Fruit fly (Drosophila melanogaster): Measurements from ENCODE around the gene CG2924.

The CG2924 gene

DNA sequence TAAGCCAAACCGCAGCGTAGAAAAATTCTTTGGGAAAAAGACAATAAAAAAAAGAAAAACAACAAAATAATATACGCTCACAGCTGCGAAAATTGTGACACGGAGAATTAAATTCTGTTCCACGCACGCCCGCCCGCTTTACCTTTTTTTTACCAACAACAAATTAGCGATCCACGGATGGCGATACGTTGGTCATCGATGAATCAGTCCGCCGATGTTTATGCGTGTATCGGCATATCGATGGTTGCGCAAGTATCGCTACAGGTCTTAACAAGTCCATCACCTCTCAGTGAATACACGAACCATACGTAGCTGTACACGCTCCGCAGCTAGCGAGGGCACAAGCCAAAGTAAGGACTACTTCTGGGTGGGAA is at the start of gene CG2924 (continued):
- TF ChIP-seq CG14710 (tag; optimal IDR thresholded peaks at IDR 0.05), result peak; percentile 80
- TF ChIP-seq Dad (GFP tag; optimal IDR thresholded peaks at IDR 0.05), result peak; percentile 67
- no peak for TF ChIP-seq Lim3 (GFP tag; IDR thresholded peaks at IDR 0.05)
- TF ChIP-seq Hmr (GFP tag; optimal IDR thresholded peaks at IDR 0.05), result peak; percentile 83
- TF ChIP-seq otp (GFP tag; IDR thresholded peaks at IDR 0.05), result no peak
- TF ChIP-seq Oaz (GFP tag; IDR thresholded peaks at IDR 0.05), result no peak
- no peak for TF ChIP-seq CG2202 (tag; optimal IDR thresholded peaks at IDR 0.05)
- TF ChIP-seq CG10274 (GFP tag; optimal IDR thresholded peaks at IDR 0.05), result no peak
- TF ChIP-seq eve (GFP tag; optimal IDR thresholded peaks at IDR 0.05), result no peak
- peak; percentile 70 for TF ChIP-seq Myb (GFP tag; optimal IDR thresholded peaks at IDR 0.05)
- TF ChIP-seq gsb (GFP tag; IDR thresholded peaks at IDR 0.05), result no peak
- no peak for TF ChIP-seq CG17912 (GFP tag; optimal IDR thresholded peaks at IDR 0.05)
- TF ChIP-seq danr (GFP tag; IDR thresholded peaks at IDR 0.05), result no peak
- 0 out of 3 replicates have a peak, but pooled peaks have one; percentile 24 for TF ChIP-seq CG17361 (GFP tag; IDR thresholded peaks at IDR 0.05)
- peak; percentile 28 for TF ChIP-seq tx (GFP tag; optimal IDR thresholded peaks at IDR 0.05)
- TF ChIP-seq trh (GFP tag; optimal IDR thresholded peaks at IDR 0.05), result no peak
- TF ChIP-seq Doc2 (GFP tag; IDR thresholded peaks at IDR 0.05), result no peak
- peak; percentile 95 for TF ChIP-seq E2f2 (GFP tag; IDR thresholded peaks at IDR 0.05)
- TF ChIP-seq inv (GFP tag; IDR thresholded peaks at IDR 0.05; ENCODE audit: partially characterized antibody), result peak; percentile 100
- TF ChIP-seq sr (GFP tag; IDR thresholded peaks at IDR 0.05), result peak; percentile 47; the same call in 2 of the 3 replicates
- no peak for TF ChIP-seq Dfd (GFP tag; optimal IDR thresholded peaks at IDR 0.05)
- TF ChIP-seq CG7271 (tag; optimal IDR thresholded peaks at IDR 0.05), result no peak
- TF ChIP-seq Doc3 (GFP tag; IDR thresholded peaks at IDR 0.05; ENCODE audit: partially characterized antibody), result peak; percentile 98
- TF ChIP-seq CG18476 (GFP tag; optimal IDR thresholded peaks at IDR 0.05), result no peak
- TF ChIP-seq CG6654 (GFP tag; optimal IDR thresholded peaks at IDR 0.05), result no peak
- TF ChIP-seq vnd (GFP tag; IDR thresholded peaks at IDR 0.05; ENCODE audit: partially characterized antibody), result peak; percentile 98
- TF ChIP-seq Bteb2 (GFP tag; optimal IDR thresholded peaks at IDR 0.05), result peak; percentile 50
- no peak for TF ChIP-seq Sry-β (GFP tag; optimal IDR thresholded peaks at IDR 0.05)
- TF ChIP-seq CG7786 (GFP tag; optimal IDR thresholded peaks at IDR 0.05), result peak; percentile 63
- peak; percentile 67 for TF ChIP-seq tin (GFP tag; optimal IDR thresholded peaks at IDR 0.05)
- peak; percentile 59; the same call in 1 of the 2 replicates for TF ChIP-seq CG11247 (GFP tag; IDR thresholded peaks at IDR 0.05)
- peak; percentile 63 for TF ChIP-seq Ptx1 (GFP tag; IDR thresholded peaks at IDR 0.05)
- peak; percentile 35 for TF ChIP-seq PHDP (tag; optimal IDR thresholded peaks at IDR 0.05)
- peak; percentile 99 for TF ChIP-seq unc-4 (GFP tag; IDR thresholded peaks at IDR 0.05; ENCODE audit: partially characterized antibody)
- no peak for TF ChIP-seq yki (optimal IDR thresholded peaks at IDR 0.05)
- no peak for TF ChIP-seq Spps (tag; optimal IDR thresholded peaks at IDR 0.05)
- TF ChIP-seq CG9609 (GFP tag; optimal IDR thresholded peaks at IDR 0.05), result peak; percentile 72
- TF ChIP-seq CG16863 (GFP tag; optimal IDR thresholded peaks at IDR 0.05), result peak; percentile 43
- no peak for TF ChIP-seq HLH3B (GFP tag; IDR thresholded peaks at IDR 0.05)
- peak; percentile 83 for TF ChIP-seq NFAT (GFP tag; IDR thresholded peaks at IDR 0.05)
- no peak for TF ChIP-seq Ravus (GFP tag; IDR thresholded peaks at IDR 0.05)
- peak; percentile 97 for TF ChIP-seq Med (GFP tag)
- no peak for TF ChIP-seq ap (GFP tag; IDR thresholded peaks at IDR 0.05)
- peak; percentile 59 for TF ChIP-seq ash1 (GFP tag; optimal IDR thresholded peaks at IDR 0.05)
- no peak for TF ChIP-seq CG1529 (GFP tag; optimal IDR thresholded peaks at IDR 0.05)
- peak; percentile 32 for TF ChIP-seq fu2 (GFP tag; optimal IDR thresholded peaks at IDR 0.05)
- TF ChIP-seq CG12744 (GFP tag; optimal IDR thresholded peaks at IDR 0.05), result no peak
- TF ChIP-seq CG15514 (GFP tag; optimal IDR thresholded peaks at IDR 0.05), result peak; percentile 93
- TF ChIP-seq Camta (GFP tag; optimal IDR thresholded peaks at IDR 0.05), result peak; percentile 34
- TF ChIP-seq CG13123 (GFP tag; optimal IDR thresholded peaks at IDR 0.05), result no peak
- no peak for TF ChIP-seq E2f1 (GFP tag; IDR thresholded peaks at IDR 0.05)
- TF ChIP-seq CG7372 (GFP tag; IDR thresholded peaks at IDR 0.05), result no peak
- no peak for TF ChIP-seq CG3838 (GFP tag; optimal IDR thresholded peaks at IDR 0.05)

All from whole organism, embryonic.